Worm (Caenorhabditis elegans): ENCODE results near the gene pst-1.

Gene pst-1

DNA sequence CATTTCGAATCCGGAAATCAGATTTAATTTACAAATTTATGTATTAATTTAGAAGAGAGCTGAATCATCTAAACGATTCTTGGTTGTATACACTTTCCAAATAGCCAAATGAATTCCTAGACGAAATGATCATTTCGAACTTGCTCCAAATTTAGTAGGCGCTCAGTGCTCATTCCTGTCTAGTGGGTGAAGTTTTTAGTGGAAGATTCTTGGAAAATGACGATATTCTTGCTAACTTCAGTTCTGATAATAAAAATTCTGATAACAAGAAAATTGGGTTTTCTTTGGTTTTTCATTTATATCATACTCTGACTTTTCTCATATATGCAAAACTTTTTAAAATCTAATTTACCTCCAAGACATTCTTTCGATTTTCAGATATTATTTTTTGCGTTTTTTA, 21.5 kb upstream of the pst-1 start:
- TF ChIP-seq madf-3 (GFP tag; IDR thresholded peaks at IDR 0.05): no peak
- no peak for TF ChIP-seq lsy-27 (tag; optimal IDR thresholded peaks at IDR 0.05; ENCODE audit: borderline replicate concordance, insufficient read depth)
- TF ChIP-seq K12H6.12 (tag; optimal IDR thresholded peaks at IDR 0.05): no peak
- no peak for TF ChIP-seq hmg-20 (GFP tag; IDR thresholded peaks at IDR 0.05)
- TF ChIP-seq ztf-25 (GFP tag; IDR thresholded peaks at IDR 0.05): no peak
- TF ChIP-seq Y95B8A.8 (GFP tag; IDR thresholded peaks at IDR 0.05): no peak
- no peak for TF ChIP-seq ama-1 (optimal IDR thresholded peaks at IDR 0.05)
- no peak for TF ChIP-seq ama-1 (GFP tag; optimal IDR thresholded peaks at IDR 0.05)
- TF ChIP-seq zfh-2 (GFP tag; conservative IDR thresholded peaks at IDR 0.05): no peak
- TF ChIP-seq nhr-120 (GFP tag; IDR thresholded peaks at IDR 0.05): no peak
- TF ChIP-seq fkh-3 (tag; optimal IDR thresholded peaks at IDR 0.05): no peak
- no peak for TF ChIP-seq B0261.1 (tag; optimal IDR thresholded peaks at IDR 0.05)
- no peak for TF ChIP-seq let-526 (GFP tag; IDR thresholded peaks at IDR 0.05)
- TF ChIP-seq mel-28 (tag; optimal IDR thresholded peaks at IDR 0.05; ENCODE audit: borderline replicate concordance): no peak
- no peak for TF ChIP-seq sptf-2 (GFP tag; optimal IDR thresholded peaks at IDR 0.05)
- no peak for TF ChIP-seq K11D2.4 (GFP tag; IDR thresholded peaks at IDR 0.05)
- TF ChIP-seq cebp-1 (GFP tag; IDR thresholded peaks at IDR 0.05): no peak
- TF ChIP-seq cebp-1 (tag; optimal IDR thresholded peaks at IDR 0.05): no peak
- TF ChIP-seq sea-2 (GFP tag; IDR thresholded peaks at IDR 0.05): no peak
- no peak for TF ChIP-seq lin-35 (GFP tag; optimal IDR thresholded peaks at IDR 0.05)

- TF ChIP-seq rec-8 (tag; optimal IDR thresholded peaks at IDR 0.05) (no peak), C17E4.6 (GFP tag; IDR thresholded peaks at IDR 0.05) (no peak), pbrm-1 (GFP tag; IDR thresholded peaks at IDR 0.05) (no peak), ztf-18 (tag; optimal IDR thresholded peaks at IDR 0.05) (no peak), ceh-79 (tag; optimal IDR thresholded peaks at IDR 0.05) (no peak), cebp-1 (GFP tag; IDR thresholded peaks at IDR 0.05) (no peak), cebp-1 (tag; optimal IDR thresholded peaks at IDR 0.05) (no peak), ztf-28 (GFP tag; IDR thresholded peaks at IDR 0.05) (no peak), mel-28 (tag; optimal IDR thresholded peaks at IDR 0.05; ENCODE audit: borderline replicate concordance) (no peak), dpff-1 (tag; optimal IDR thresholded peaks at IDR 0.05) (no peak), B0019.2 (GFP tag; conservative IDR thresholded peaks at IDR 0.05) (no peak), F39B2.1 (GFP tag; IDR thresholded peaks at IDR 0.05) (no peak)
These were observed 21.0 kb upstream of the pst-1 start, which contains the start of gene srsx-18 for ce11 chrV:5922236-5922635. Gene srsx-18 (plus strand): TSS chrV:5922536.

DNA sequence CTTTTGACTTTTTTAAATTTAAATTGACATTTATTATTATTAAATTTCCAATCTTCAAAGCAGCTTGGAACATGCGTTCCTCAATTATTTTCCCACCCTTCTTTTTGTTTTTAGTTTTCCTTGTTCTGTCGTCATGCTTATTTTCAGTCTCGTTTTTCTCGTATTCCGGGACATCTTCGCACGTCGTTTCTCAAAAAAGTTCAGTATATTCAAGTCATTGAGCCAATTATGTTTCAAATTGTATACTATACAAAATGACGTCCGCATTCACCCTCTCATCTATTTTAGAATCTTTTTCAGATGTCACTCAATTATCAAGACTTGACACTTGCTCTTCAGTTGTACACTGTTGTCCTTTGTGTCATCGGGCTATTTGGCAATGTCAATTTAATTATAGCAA, 15.9 kb upstream of the pst-1 start, which contains the start of gene srsx-17:
TSS of gene srsx-17 (plus strand) at position 301 of the 400 bp plus-strand sequence.
- TF ChIP-seq F55B11.4 (tag; optimal IDR thresholded peaks at IDR 0.05; ENCODE audit: borderline replicate concordance, insufficient read depth): no peak
- TF ChIP-seq tbx-9 (tag; optimal IDR thresholded peaks at IDR 0.05; ENCODE audit: borderline replicate concordance): no peak
- TF ChIP-seq atf-7 (tag; optimal IDR thresholded peaks at IDR 0.05): no peak
- TF ChIP-seq hlh-12 (tag; optimal IDR thresholded peaks at IDR 0.05): no peak
- no peak for TF ChIP-seq die-1 (tag; optimal IDR thresholded peaks at IDR 0.05)

ce11 chrV:5928006-5928405, 15.3 kb upstream of the pst-1 start:
- no peak for TF ChIP-seq K12H6.12 (tag; optimal IDR thresholded peaks at IDR 0.05)
- TF ChIP-seq gei-17 (GFP tag; optimal IDR thresholded peaks at IDR 0.05): no peak
- TF ChIP-seq Y53F4B.3 (GFP tag; IDR thresholded peaks at IDR 0.05): no peak
- no peak for TF ChIP-seq D2030.7 (GFP tag; IDR thresholded peaks at IDR 0.05)
- TF ChIP-seq hmg-20 (GFP tag; IDR thresholded peaks at IDR 0.05): no peak
- TF ChIP-seq attf-3 (GFP tag; conservative IDR thresholded peaks at IDR 0.05): no peak
- TF ChIP-seq B0336.3 (GFP tag; IDR thresholded peaks at IDR 0.05): no peak
- TF ChIP-seq zfh-2 (GFP tag; conservative IDR thresholded peaks at IDR 0.05): no peak
- no peak for TF ChIP-seq nhr-120 (GFP tag; IDR thresholded peaks at IDR 0.05)
- TF ChIP-seq dpl-1 (GFP tag; optimal IDR thresholded peaks at IDR 0.05): no peak
- TF ChIP-seq B0019.2 (GFP tag; conservative IDR thresholded peaks at IDR 0.05): no peak
- TF ChIP-seq Y79H2A.3 (GFP tag; conservative IDR thresholded peaks at IDR 0.05): no peak
- TF ChIP-seq unc-62 (GFP tag; optimal IDR thresholded peaks at IDR 0.05): no peak
- TF ChIP-seq lin-26 (GFP tag; IDR thresholded peaks at IDR 0.05): no peak
- TF ChIP-seq pbrm-1 (GFP tag; IDR thresholded peaks at IDR 0.05): no peak
- no peak for TF ChIP-seq Y53G8AR.9 (GFP tag; conservative IDR thresholded peaks at IDR 0.05)

Data from whole organism, young adult.